Fruit fly (Drosophila melanogaster) whole organism, embryonic: ENCODE data around the gene Ran-like.

Source experiments
- Abd-B ChIP-seq: fragments of 200-800 bp; sonication (Bioruptor generic); optimal IDR thresholded peaks from 2 replicates; lab custom pipeline; 2018; ENCODE audit warnings: missing biosample characterization, mild to moderate bottlenecking, missing genetic modification characterization, moderate library complexity
- Atf-2 ChIP-seq: fragments of 200-800 bp; sonication (Bioruptor generic); optimal IDR thresholded peaks from 2 replicates; lab custom pipeline; 2016; ENCODE audit warnings: missing biosample characterization, missing genetic modification characterization
- Bdp1 ChIP-seq: fragments of 200-800 bp; sonication (Bioruptor generic); optimal IDR thresholded peaks from 3 replicates; lab custom pipeline; 2016; ENCODE audit warnings: missing biosample characterization, missing genetic modification characterization
- CG10654 ChIP-seq: fragments of 200-800 bp; sonication (Bioruptor generic); optimal IDR thresholded peaks from 2 replicates; lab custom pipeline; 2016; ENCODE audit warnings: missing biosample characterization, missing genetic modification characterization
- CG10979 ChIP-seq: fragments of 200-800 bp; sonication (Bioruptor generic); optimal IDR thresholded peaks from 2 replicates; lab custom pipeline; 2018; ENCODE audit warnings: missing biosample characterization, mild to moderate bottlenecking, missing genetic modification characterization, moderate library complexity
- CG11456 ChIP-seq: fragments of 200-800 bp; sonication (Bioruptor generic); IDR thresholded peaks from 3 replicates; pipeline ENCODE4 v1.3.6; 2022; ENCODE audit warnings: missing biosample characterization, missing genetic modification characterization
- CG12769 ChIP-seq: fragments of 200-800 bp; sonication (Bioruptor generic); optimal IDR thresholded peaks from 2 replicates; lab custom pipeline; 2019; ENCODE audit warnings: missing biosample characterization, mild to moderate bottlenecking, missing genetic modification characterization, moderate library complexity
- CG13424 ChIP-seq: fragments of 200-800 bp; sonication (Bioruptor generic); optimal IDR thresholded peaks from 2 replicates; lab custom pipeline; 2019; ENCODE audit warnings: missing biosample characterization, mild to moderate bottlenecking, missing genetic modification characterization, moderate library complexity
- CG13624 ChIP-seq: fragments of 200-800 bp; sonication (Bioruptor generic); optimal IDR thresholded peaks from 2 replicates; lab custom pipeline; 2016; ENCODE audit warnings: missing biosample characterization, missing genetic modification characterization
- CG15011 ChIP-seq: fragments of 200-800 bp; sonication (Bioruptor generic); optimal IDR thresholded peaks from 3 replicates; lab custom pipeline; 2018; ENCODE audit warnings: missing biosample characterization, mild to moderate bottlenecking, missing genetic modification characterization
- CG16813 ChIP-seq: fragments of 200-800 bp; sonication (Bioruptor generic); IDR thresholded peaks from 3 replicates; pipeline ENCODE4 v1.3.6; 2022; ENCODE audit warnings: missing biosample characterization, missing genetic modification characterization; ENCODE audit not compliant: partially characterized antibody
- CG16863 ChIP-seq: fragments of 200-800 bp; sonication (Bioruptor generic); optimal IDR thresholded peaks from 3 replicates; lab custom pipeline; 2016; ENCODE audit warnings: missing biosample characterization, missing genetic modification characterization
- CG17361 ChIP-seq: fragments of 200-800 bp; sonication (Bioruptor generic); IDR thresholded peaks from 3 replicates; pipeline ENCODE4 v1.3.6; 2022; ENCODE audit warnings: missing biosample characterization, missing genetic modification characterization
- CG17568 ChIP-seq: fragments of 200-800 bp; sonication (Bioruptor generic); optimal IDR thresholded peaks from 2 replicates; lab custom pipeline; 2018; ENCODE audit warnings: missing biosample characterization, mild to moderate bottlenecking, missing genetic modification characterization, moderate library complexity
- CG2199 ChIP-seq: fragments of 200-800 bp; sonication (Bioruptor generic); IDR thresholded peaks from 3 replicates; pipeline ENCODE4 v1.3.6; 2022; ENCODE audit warnings: missing biosample characterization, missing genetic modification characterization
- CG4424 ChIP-seq: fragments of 200-800 bp; sonication (Bioruptor generic); optimal IDR thresholded peaks from 3 replicates; lab custom pipeline; 2016; ENCODE audit warnings: missing biosample characterization, missing genetic modification characterization
- CG4854 ChIP-seq: fragments of 200-800 bp; sonication (Bioruptor generic); optimal IDR thresholded peaks from 2 replicates; lab custom pipeline; 2016; ENCODE audit warnings: missing biosample characterization, missing genetic modification characterization, inconsistent platforms
- CG6854 ChIP-seq: fragments of 200-800 bp; sonication (Bioruptor generic); optimal IDR thresholded peaks from 3 replicates; lab custom pipeline; 2017; ENCODE audit warnings: missing biosample characterization, mild to moderate bottlenecking, missing genetic modification characterization
- CG7963 ChIP-seq: fragments of 200-800 bp; sonication (Bioruptor generic); IDR thresholded peaks from 3 replicates; pipeline ENCODE4 v1.3.6; 2022; ENCODE audit warnings: missing biosample characterization, missing genetic modification characterization; ENCODE audit not compliant: partially characterized antibody
- CG9215 ChIP-seq: fragments of 200-800 bp; sonication (Bioruptor generic); IDR thresholded peaks from 2 replicates; pipeline ENCODE4 v1.3.6; 2022; ENCODE audit warnings: missing biosample characterization, missing genetic modification characterization
- D ChIP-seq, 2 experiments: fragments of 200-800 bp in 1 of 2; fragments of >200 bp in 1 of 2; sonication (Bioruptor generic) in 1 of 2; optimal IDR thresholded peaks; 2 replicates in 1 of 2; 3 replicates in 1 of 2; lab custom pipeline; 2017; ENCODE audit warnings: mild to moderate bottlenecking in 1 of 2, missing biosample characterization in 1 of 2, missing genetic modification characterization in 1 of 2, missing genetic modification reagents in 1 of 2
- Dip2 ChIP-seq: fragments of 200-800 bp; sonication (Bioruptor generic); IDR thresholded peaks from 2 replicates; pipeline ENCODE4 v1.3.6; 2022; ENCODE audit warnings: missing biosample characterization, missing genetic modification characterization
- Dref ChIP-seq: fragments of 200-800 bp; sonication (Bioruptor generic); IDR thresholded peaks from 2 replicates; pipeline ENCODE4 v1.3.6; 2022; ENCODE audit warnings: missing biosample characterization, missing genetic modification characterization
- E2f2 ChIP-seq: fragments of 200-800 bp; sonication (Bioruptor generic); IDR thresholded peaks from 2 replicates; pipeline ENCODE4 v1.3.6; 2022; ENCODE audit warnings: missing biosample characterization, missing genetic modification characterization
- Ets65A ChIP-seq: fragments of 200-800 bp; sonication (Bioruptor generic); peaks from one replicate; lab custom pipeline; 2016; ENCODE audit warnings: missing biosample characterization, missing genetic modification characterization
- HLH4C ChIP-seq: fragments of 200-800 bp; sonication (Bioruptor generic); IDR thresholded peaks from 3 replicates; pipeline ENCODE4 v1.3.6; 2022; ENCODE audit warnings: missing biosample characterization, missing genetic modification characterization; ENCODE audit not compliant: partially characterized antibody
- HmgD ChIP-seq: fragments of 200-800 bp; sonication (Bioruptor generic); optimal IDR thresholded peaks from 3 replicates; lab custom pipeline; 2016; ENCODE audit warnings: missing biosample characterization, missing genetic modification characterization
- Lim3 ChIP-seq: fragments of 200-800 bp; sonication (Bioruptor generic); IDR thresholded peaks from 2 replicates; pipeline ENCODE4 v1.3.6; 2022; ENCODE audit warnings: missing biosample characterization, missing genetic modification characterization
- MESR4 ChIP-seq: fragments of 200-800 bp; sonication (Bioruptor generic); optimal IDR thresholded peaks from 2 replicates; lab custom pipeline; 2018; ENCODE audit warnings: missing biosample characterization, mild to moderate bottlenecking, missing genetic modification characterization, moderate library complexity
- Optix ChIP-seq: fragments of 200-800 bp; sonication (Bioruptor generic); IDR thresholded peaks from 3 replicates; pipeline ENCODE4 v1.3.6; 2022; ENCODE audit warnings: missing biosample characterization, missing genetic modification characterization
- Sin3A ChIP-seq: fragments of >200 bp; optimal IDR thresholded peaks from 2 replicates; lab custom pipeline; 2018
- Taf1 ChIP-seq: fragments of 200-800 bp; sonication (Bioruptor generic); IDR thresholded peaks from 2 replicates; pipeline ENCODE4 v1.3.6; 2022; ENCODE audit warnings: missing biosample characterization, missing genetic modification characterization
- amos ChIP-seq: fragments of 200-800 bp; sonication (Bioruptor generic); IDR thresholded peaks from 2 replicates; pipeline ENCODE4 v1.3.6; 2022; ENCODE audit warnings: missing biosample characterization, missing genetic modification characterization; ENCODE audit not compliant: partially characterized antibody
- dan ChIP-seq: fragments of 200-800 bp; sonication (Bioruptor generic); IDR thresholded peaks from 2 replicates; pipeline ENCODE4 v1.3.6; 2022; ENCODE audit warnings: missing biosample characterization, missing genetic modification characterization
- danr ChIP-seq: fragments of 200-800 bp; sonication (Bioruptor generic); IDR thresholded peaks from 2 replicates; pipeline ENCODE4 v1.3.6; 2022; ENCODE audit warnings: missing biosample characterization, missing genetic modification characterization
- fd64A ChIP-seq: fragments of 200-800 bp; sonication (Bioruptor generic); optimal IDR thresholded peaks from 3 replicates; lab custom pipeline; 2018; ENCODE audit warnings: missing biosample characterization, mild to moderate bottlenecking, missing genetic modification characterization
- ham ChIP-seq: fragments of 200-800 bp; sonication (Bioruptor generic); IDR thresholded peaks from 2 replicates; pipeline ENCODE4 v1.3.6; 2022; ENCODE audit warnings: missing biosample characterization, missing genetic modification characterization
- hbn ChIP-seq: fragments of 200-800 bp; sonication (Bioruptor generic); IDR thresholded peaks from 2 replicates; pipeline ENCODE4 v1.3.6; 2022; ENCODE audit warnings: missing biosample characterization, missing genetic modification characterization; ENCODE audit not compliant: partially characterized antibody
- her ChIP-seq: fragments of 200-800 bp; sonication (Bioruptor generic); optimal IDR thresholded peaks from 2 replicates; lab custom pipeline; 2016; ENCODE audit warnings: missing biosample characterization, missing genetic modification characterization
- lola ChIP-seq, 3 experiments: fragments of >200 bp in 2 of 3; fragments of 200-800 bp in 1 of 3; sonication (Bioruptor generic) in 1 of 3; optimal IDR thresholded peaks; 2 replicates each; lab custom pipeline; 2017 to 2019; ENCODE audit warnings: missing biosample characterization in 3 of 3, missing genetic modification characterization in 3 of 3, mild to moderate bottlenecking in 1 of 3, moderate library complexity in 1 of 3
- nerfin-1 ChIP-seq: fragments of 200-800 bp; sonication (Bioruptor generic); optimal IDR thresholded peaks from 3 replicates; lab custom pipeline; 2019; ENCODE audit warnings: missing biosample characterization, mild to moderate bottlenecking, missing genetic modification characterization, moderate library complexity
- pan ChIP-seq, 4 experiments: fragments of >200 bp in 3 of 4; fragments of 200-800 bp in 1 of 4; sonication (Bioruptor generic) in 1 of 4; optimal IDR thresholded peaks in 3 of 4; IDR thresholded peaks in 1 of 4; 2 replicates each; pipeline versions ENCODE4 v1.3.6 to Lab custom; 2017 to 2022; ENCODE audit warnings: missing biosample characterization in 2 of 4, missing genetic modification characterization in 2 of 4, mixed read lengths in 1 of 4
- pho ChIP-seq: fragments of 200-800 bp; sonication (Bioruptor generic); optimal IDR thresholded peaks from 2 replicates; lab custom pipeline; 2016; ENCODE audit warnings: missing biosample characterization, missing genetic modification characterization
- ranshi ChIP-seq: fragments of 200-800 bp; sonication (Bioruptor generic); IDR thresholded peaks from 2 replicates; pipeline ENCODE4 v1.3.6; 2022; ENCODE audit warnings: missing biosample characterization, missing genetic modification characterization
- sens-2 ChIP-seq: fragments of 200-800 bp; sonication (Bioruptor generic); IDR thresholded peaks from 2 replicates; pipeline ENCODE4 v1.3.6; 2022; ENCODE audit warnings: missing biosample characterization, missing genetic modification characterization
- slp2 ChIP-seq: fragments of 200-800 bp; sonication (Bioruptor generic); optimal IDR thresholded peaks from 2 replicates; lab custom pipeline; 2016; ENCODE audit warnings: missing biosample characterization, missing genetic modification characterization
- stwl ChIP-seq: fragments of 200-800 bp; sonication (Bioruptor generic); optimal IDR thresholded peaks from 3 replicates; lab custom pipeline; 2018; ENCODE audit warnings: missing biosample characterization, mild to moderate bottlenecking, missing genetic modification characterization, moderate library complexity
- sug ChIP-seq: fragments of 200-800 bp; optimal IDR thresholded peaks from 2 replicates; lab custom pipeline; 2019; ENCODE audit warnings: missing biosample characterization, mild to moderate bottlenecking, missing genetic modification characterization, moderate library complexity
- tx ChIP-seq: fragments of 200-800 bp; sonication (Bioruptor generic); optimal IDR thresholded peaks from 2 replicates; lab custom pipeline; 2016; ENCODE audit warnings: missing biosample characterization, missing genetic modification characterization

Gene Ran-like

DNA sequence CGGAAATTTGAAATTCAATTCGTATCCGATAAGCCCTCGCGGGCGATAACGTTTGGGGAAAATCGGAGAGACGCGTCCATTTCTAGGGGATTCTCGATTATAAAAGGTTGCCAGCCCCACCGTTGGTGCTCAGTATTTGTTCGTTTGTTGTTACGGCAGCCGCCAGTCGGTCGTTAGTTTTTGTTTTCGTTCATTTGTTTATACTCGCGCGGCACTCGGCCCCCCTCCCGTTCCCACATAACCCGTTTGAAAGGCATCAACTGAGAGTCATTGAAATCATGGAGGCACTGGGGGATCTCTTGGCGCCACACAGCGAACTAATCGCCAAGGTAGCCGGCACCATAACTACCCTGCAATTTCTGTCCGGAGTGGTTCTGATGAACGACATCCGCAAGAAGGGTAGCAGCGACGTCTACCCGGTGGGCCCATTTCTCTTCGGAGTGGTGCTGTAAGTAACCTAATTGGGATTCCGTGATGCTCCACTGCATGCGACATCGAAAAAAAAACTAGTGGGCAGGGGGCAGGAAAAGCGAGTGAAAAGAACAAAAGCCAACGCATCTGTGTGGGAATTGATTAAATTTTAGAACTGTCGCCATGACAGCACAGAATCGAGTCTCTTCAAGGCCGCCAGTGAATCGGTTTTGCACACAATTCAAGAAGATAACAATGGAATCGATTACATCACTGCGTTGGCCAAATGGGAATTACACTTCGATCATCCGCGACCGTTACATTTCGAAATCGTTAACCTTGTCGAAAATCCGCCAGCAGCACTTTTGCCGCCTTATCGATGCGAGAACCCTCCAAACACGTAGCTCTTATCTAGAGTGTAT, 15.8 kb upstream of the Ran-like start, which contains the start of gene CG7272 (continued):
- TF ChIP-seq nerfin-1 (tag; lab: Kevin White, UChicago), result no peak
- no peak for TF ChIP-seq Atf-2 (GFP tag; lab: Kevin White, UChicago)
- no peak for TF ChIP-seq lola (GFP tag; optimal IDR thresholded peaks at IDR 0.05; lab: Kevin White, UChicago)
- no peak for TF ChIP-seq her (GFP tag; lab: Kevin White, UChicago)
- TF ChIP-seq CG10654 (GFP tag; lab: Kevin White, UChicago), result no peak
- TF ChIP-seq CG7963 (GFP tag; lab: Robert Waterston, UW), result no peak
- TF ChIP-seq Ets65A (GFP tag; lab: Kevin White, UChicago), result no peak
- TF ChIP-seq Lim3 (GFP tag; lab: Robert Waterston, UW), result no peak
- TF ChIP-seq hbn (GFP tag; lab: Robert Waterston, UW), result no peak
- TF ChIP-seq CG17568 (GFP tag; lab: Kevin White, UChicago), result no peak
- TF ChIP-seq CG17361, result no peak
- TF ChIP-seq Sin3A (lab: Kevin White, UChicago), result no peak
- peak; percentile 91 for TF ChIP-seq sug (tag; lab: Kevin White, UChicago)
- no peak for TF ChIP-seq fd64A (GFP tag; lab: Kevin White, UChicago)
- TF ChIP-seq CG10979 (tag; lab: Kevin White, UChicago), result no peak
- no peak for TF ChIP-seq ranshi (GFP tag; lab: Robert Waterston, UW)
- TF ChIP-seq D (optimal IDR thresholded peaks at IDR 0.05; lab: Kevin White, UChicago), result no peak
- TF ChIP-seq D (GFP tag; optimal IDR thresholded peaks at IDR 0.05; lab: Kevin White, UChicago), result no peak
- no peak for TF ChIP-seq CG2199 (GFP tag; lab: Robert Waterston, UW)
- TF ChIP-seq CG16813 (GFP tag; lab: Robert Waterston, UW), result 0 out of 3 replicates have a peak, but pooled peaks have one; percentile 19
- peak; percentile 74 for TF ChIP-seq CG12769 (tag; lab: Kevin White, UChicago)
- TF ChIP-seq pan (optimal IDR thresholded peaks at IDR 0.05; lab: Kevin White, UChicago), result no peak
- TF ChIP-seq pan (GFP tag; optimal IDR thresholded peaks at IDR 0.05 in 1 of 2, IDR thresholded peaks at IDR 0.05 in 1 of 2), result peak in 1 of 2 experiments; percentile 27
- peak; percentile 54; the same call in 1 of the 2 replicates for TF ChIP-seq amos (GFP tag; lab: Robert Waterston, UW)
- peak; percentile 50; the same call in 2 of the 3 replicates for TF ChIP-seq HLH4C (GFP tag; lab: Robert Waterston, UW)
- no peak for TF ChIP-seq danr (GFP tag; lab: Robert Waterston, UW)
- TF ChIP-seq tx (GFP tag; lab: Kevin White, UChicago), result no peak
- no peak for TF ChIP-seq slp2 (GFP tag; lab: Kevin White, UChicago)
- TF ChIP-seq CG16863 (GFP tag; lab: Kevin White, UChicago), result no peak
- peak; percentile 9 for TF ChIP-seq MESR4 (GFP tag; lab: Kevin White, UChicago)
- no peak for TF ChIP-seq CG15011 (GFP tag; lab: Kevin White, UChicago)
- no peak for TF ChIP-seq CG6854 (GFP tag; lab: Kevin White, UChicago)
- peak; percentile 97 for TF ChIP-seq E2f2 (GFP tag; lab: Robert Waterston, UW)
- no peak for TF ChIP-seq ham (GFP tag; lab: Robert Waterston, UW)
- TF ChIP-seq dan (GFP tag; lab: Robert Waterston, UW), result no peak
- no peak for TF ChIP-seq CG11456 (GFP tag; lab: Robert Waterston, UW)
- no peak for TF ChIP-seq Dip2 (GFP tag; lab: Robert Waterston, UW)
- no peak for TF ChIP-seq Taf1 (GFP tag; lab: Robert Waterston, UW)
- TF ChIP-seq CG13624, result no peak
- no peak for TF ChIP-seq Optix (GFP tag; lab: Robert Waterston, UW)
- peak; percentile 17 for TF ChIP-seq stwl (tag; lab: Kevin White, UChicago)
- no peak for TF ChIP-seq CG13424 (tag; lab: Kevin White, UChicago)
- TF ChIP-seq Abd-B (GFP tag; lab: Kevin White, UChicago), result no peak
- TF ChIP-seq CG4854 (GFP tag; lab: Kevin White, UChicago), result no peak
- TF ChIP-seq Dref (GFP tag; lab: Robert Waterston, UW), result peak; percentile 87
- peak; percentile 22 for TF ChIP-seq pho (GFP tag; lab: Kevin White, UChicago)
- no peak for TF ChIP-seq sens-2 (GFP tag; lab: Robert Waterston, UW)
- TF ChIP-seq CG4424, result no peak
- no peak for TF ChIP-seq HmgD (GFP tag; lab: Kevin White, UChicago)
- TF ChIP-seq CG9215 (GFP tag; lab: Robert Waterston, UW), result no peak
- no peak for TF ChIP-seq Bdp1 (GFP tag; lab: Kevin White, UChicago)
